Worm (Caenorhabditis elegans) whole organism, L4 larva: ENCODE results near the gene F18C5.9.

Experiments used
- T26A8.4 ChIP-seq: fragments of 200-800 bp; sonication (Bioruptor generic); IDR thresholded peaks from 2 replicates; pipeline ENCODE4 v1.3.6; 2022; ENCODE audit warnings: missing genetic modification characterization, missing compliant biosample characterization
- Y105C5A.15 ChIP-seq: fragments of 200-800 bp; sonication (Bioruptor generic); IDR thresholded peaks from 2 replicates; pipeline ENCODE4 v1.3.6; 2022; ENCODE audit warnings: missing genetic modification characterization, missing compliant biosample characterization
- Y48G9A.11 ChIP-seq: fragments of 200-800 bp; sonication (Bioruptor generic); IDR thresholded peaks from 2 replicates; pipeline ENCODE4 v1.3.6; 2022; ENCODE audit warnings: missing genetic modification reagents, missing genetic modification characterization, missing compliant biosample characterization
- Y75B8A.6 ChIP-seq: fragments of 200-800 bp; sonication (Bioruptor generic); IDR thresholded peaks from 2 replicates; pipeline ENCODE4 v1.3.6; 2022; ENCODE audit warnings: missing genetic modification reagents, missing genetic modification characterization, missing compliant biosample characterization
- aha-1 ChIP-seq: fragments of 150-350 bp; peaks from one replicate; lab custom pipeline; 2014; ENCODE audit warnings: missing biosample characterization, missing genetic modification characterization
- ama-1 ChIP-seq: fragments of 150-350 bp; optimal IDR thresholded peaks from 2 replicates; lab custom pipeline; 2014; ENCODE audit warnings: inconsistent platforms, mixed read lengths
- arid-1 ChIP-seq: fragments of 200-800 bp; sonication (Bioruptor generic); conservative IDR thresholded peaks from 2 replicates; pipeline ENCODE4 v1.3.6; 2022; ENCODE audit warnings: missing genetic modification reagents, missing genetic modification characterization, missing compliant biosample characterization
- ceh-32 ChIP-seq: sonication (generic microtip); optimal IDR thresholded peaks from 2 replicates; lab custom pipeline; 2016; ENCODE audit warnings: mild to moderate bottlenecking, missing genetic modification characterization, missing compliant biosample characterization; ENCODE audit not compliant: poor library complexity
- ceh-44 ChIP-seq: fragments of 200-800 bp; sonication (Bioruptor generic); IDR thresholded peaks from 2 replicates; pipeline ENCODE4 v1.3.6; 2022; ENCODE audit warnings: missing genetic modification reagents, missing genetic modification characterization, missing compliant biosample characterization
- ceh-62 ChIP-seq: sonication (generic microtip); optimal IDR thresholded peaks from 2 replicates; lab custom pipeline; 2017; ENCODE audit warnings: missing biosample characterization, missing genetic modification characterization
- daf-16 ChIP-seq, 3 experiments: sonication (generic microtip); optimal IDR thresholded peaks; 2 replicates each; lab custom pipeline; 2016 to 2017; ENCODE audit warnings: missing genetic modification characterization in 3 of 3, missing genetic modification reagents in 3 of 3, mild to moderate bottlenecking in 2 of 3, missing compliant biosample characterization in 2 of 3, missing biosample characterization in 1 of 3, moderate library complexity in 1 of 3
- daf-19 ChIP-seq: fragments of 200-800 bp; sonication (Bioruptor generic); conservative IDR thresholded peaks from 2 replicates; pipeline ENCODE4 v1.3.6; 2022; ENCODE audit warnings: missing genetic modification characterization, missing compliant biosample characterization
- dmd-6 ChIP-seq: fragments of 200-800 bp; sonication (Bioruptor generic); IDR thresholded peaks from 2 replicates; pipeline ENCODE4 v1.3.6; 2022; ENCODE audit warnings: missing genetic modification reagents, missing genetic modification characterization, missing compliant biosample characterization
- dmd-9 ChIP-seq: fragments of 200-800 bp; sonication (Bioruptor generic); IDR thresholded peaks from 2 replicates; pipeline ENCODE4 v1.3.6; 2022; ENCODE audit warnings: missing genetic modification reagents, missing genetic modification characterization, missing compliant biosample characterization
- dpl-1 ChIP-seq: fragments of 150-350 bp; optimal IDR thresholded peaks from 2 replicates; lab custom pipeline; 2014; ENCODE audit warnings: missing biosample characterization, missing genetic modification reagents, missing genetic modification characterization
- dve-1 ChIP-seq: sonication (generic microtip); optimal IDR thresholded peaks from 2 replicates; lab custom pipeline; 2017; ENCODE audit warnings: antibody characterized with exemption, mild to moderate bottlenecking, missing genetic modification characterization, missing compliant biosample characterization; ENCODE audit not compliant: insufficient read depth
- egl-27 ChIP-seq: sonication (generic microtip); optimal IDR thresholded peaks from 3 replicates; lab custom pipeline; 2017; ENCODE audit warnings: missing biosample characterization, missing genetic modification reagents, missing genetic modification characterization
- egl-43 ChIP-seq: fragments of 200-800 bp; sonication (Bioruptor generic); IDR thresholded peaks from 2 replicates; pipeline ENCODE4 v1.3.6; 2022; ENCODE audit warnings: missing genetic modification reagents, missing genetic modification characterization, missing compliant biosample characterization
- fkh-10 ChIP-seq: fragments of 150-350 bp; optimal IDR thresholded peaks from 2 replicates; lab custom pipeline; 2014; ENCODE audit warnings: missing biosample characterization, missing genetic modification reagents, missing genetic modification characterization
- hlh-30 ChIP-seq: sonication (generic microtip); optimal IDR thresholded peaks from 2 replicates; lab custom pipeline; 2017; ENCODE audit warnings: antibody characterized with exemption, mild to moderate bottlenecking, missing genetic modification characterization, missing compliant biosample characterization; ENCODE audit not compliant: insufficient read depth
- lin-1 ChIP-seq: fragments of 200-800 bp; sonication (Bioruptor generic); IDR thresholded peaks from 2 replicates; pipeline ENCODE4 v1.3.6; 2022; ENCODE audit warnings: missing genetic modification reagents, missing genetic modification characterization, missing compliant biosample characterization
- lin-29 ChIP-seq: fragments of 200-800 bp; sonication (Bioruptor generic); IDR thresholded peaks from 2 replicates; pipeline ENCODE4 v1.3.6; 2022; ENCODE audit warnings: missing genetic modification reagents, missing genetic modification characterization, missing compliant biosample characterization
- lin-39 ChIP-seq: fragments of 150-350 bp; optimal IDR thresholded peaks from 2 replicates; lab custom pipeline; 2014; ENCODE audit warnings: missing biosample characterization, missing genetic modification reagents, missing genetic modification characterization
- lir-3 ChIP-seq: sonication (generic microtip); optimal IDR thresholded peaks from 2 replicates; lab custom pipeline; 2016; ENCODE audit warnings: mild to moderate bottlenecking, missing genetic modification characterization, missing compliant biosample characterization
- mdl-1 ChIP-seq, 2 experiments: fragments of 150-350 bp in 1 of 2; sonication (generic microtip) in 1 of 2; optimal IDR thresholded peaks; 2 replicates each; lab custom pipeline; 2014 to 2017; ENCODE audit warnings: missing biosample characterization in 2 of 2, missing genetic modification characterization in 2 of 2
- mdt-29 ChIP-seq: fragments of 200-800 bp; sonication (Bioruptor generic); IDR thresholded peaks from 2 replicates; pipeline ENCODE4 v1.3.6; 2022; ENCODE audit warnings: missing genetic modification reagents, missing genetic modification characterization, missing compliant biosample characterization
- mes-2 ChIP-seq: sonication (generic microtip); optimal IDR thresholded peaks from 2 replicates; lab custom pipeline; 2016; ENCODE audit warnings: missing genotype, mild to moderate bottlenecking, missing genetic modification characterization, missing compliant biosample characterization; ENCODE audit not compliant: poor library complexity, severe bottlenecking
- mxl-2 ChIP-seq: fragments of 200-800 bp; sonication (Bioruptor generic); conservative IDR thresholded peaks from 2 replicates; pipeline ENCODE4 v1.3.6; 2022; ENCODE audit warnings: missing genetic modification reagents, missing genetic modification characterization, missing compliant biosample characterization
- mxl-3 ChIP-seq: fragments of 200-800 bp; sonication (Bioruptor generic); optimal IDR thresholded peaks from 2 replicates; lab custom pipeline; 2018; ENCODE audit warnings: mild to moderate bottlenecking, missing genetic modification characterization, missing compliant biosample characterization
- nhr-10 ChIP-seq: fragments of 150-350 bp; optimal IDR thresholded peaks from 2 replicates; lab custom pipeline; 2014; ENCODE audit warnings: missing biosample characterization, missing genetic modification characterization
- nhr-111 ChIP-seq: fragments of 200-800 bp; sonication (Bioruptor generic); optimal IDR thresholded peaks from 2 replicates; lab custom pipeline; 2018; ENCODE audit warnings: mild to moderate bottlenecking, missing genetic modification characterization, missing compliant biosample characterization
- nhr-28 ChIP-seq: fragments of 150-350 bp; optimal IDR thresholded peaks from 2 replicates; lab custom pipeline; 2014; ENCODE audit warnings: missing biosample characterization, missing genetic modification characterization
- php-3 ChIP-seq: fragments of 200-800 bp; sonication (Bioruptor generic); IDR thresholded peaks from 2 replicates; pipeline ENCODE4 v1.3.6; 2022; ENCODE audit warnings: missing genetic modification reagents, missing genetic modification characterization, missing compliant biosample characterization
- pqm-1 ChIP-seq: sonication (generic microtip); optimal IDR thresholded peaks from 2 replicates; lab custom pipeline; 2017; ENCODE audit warnings: missing biosample characterization, missing genetic modification characterization
- set-16 ChIP-seq: fragments of 200-800 bp; sonication (Bioruptor generic); IDR thresholded peaks from 2 replicates; pipeline ENCODE4 v1.3.6; 2022; ENCODE audit warnings: missing genetic modification reagents, missing genetic modification characterization, missing compliant biosample characterization
- skn-1 ChIP-seq: fragments of 150-350 bp; optimal IDR thresholded peaks from 2 replicates; lab custom pipeline; 2014; ENCODE audit warnings: missing biosample characterization, missing genetic modification characterization
- snpc-4 ChIP-seq: fragments of 150-350 bp; optimal IDR thresholded peaks from 2 replicates; lab custom pipeline; 2014; ENCODE audit warnings: missing biosample characterization, missing genetic modification characterization
- spr-3 ChIP-seq: fragments of 200-800 bp; sonication (Bioruptor generic); optimal IDR thresholded peaks from 2 replicates; lab custom pipeline; 2018; ENCODE audit warnings: mild to moderate bottlenecking, missing genetic modification characterization, missing compliant biosample characterization
- tra-1 ChIP-seq: fragments of 200-800 bp; sonication (Bioruptor generic); IDR thresholded peaks from 2 replicates; pipeline ENCODE4 v1.3.6; 2022; ENCODE audit warnings: missing genetic modification reagents, missing genetic modification characterization, missing compliant biosample characterization
- unc-39 ChIP-seq: sonication (generic microtip); optimal IDR thresholded peaks from 2 replicates; lab custom pipeline; 2017; ENCODE audit warnings: missing biosample characterization, missing genetic modification characterization
- unc-62 ChIP-seq, 3 experiments: fragments of 150-350 bp in 1 of 3; sonication (generic microtip); optimal IDR thresholded peaks in 2 of 3; peaks in 1 of 3; 1 replicate in 1 of 3; 2 replicates in 2 of 3; lab custom pipeline; 2014 to 2017; ENCODE audit warnings: missing biosample characterization in 3 of 3, missing genetic modification characterization in 3 of 3, missing genetic modification reagents in 3 of 3, missing genotype in 1 of 3
- zfp-2 ChIP-seq: sonication (generic microtip); optimal IDR thresholded peaks from 2 replicates; lab custom pipeline; 2016; ENCODE audit warnings: mild to moderate bottlenecking, missing genetic modification characterization, missing compliant biosample characterization
- zip-11 ChIP-seq: fragments of 200-800 bp; sonication (Bioruptor generic); IDR thresholded peaks from 2 replicates; pipeline ENCODE4 v1.3.6; 2022; ENCODE audit warnings: missing genetic modification characterization, missing compliant biosample characterization

Gene F18C5.9

ce11 chrII:6612544-6612943 lies 45.6 kb downstream of the F18C5.9 start (continued):
- TF ChIP-seq hlh-30 (tag; lab: Kevin White, UChicago) (peak; percentile 51), dpl-1 (GFP tag; lab: Kevin White, UChicago) (no peak), pqm-1 (tag; lab: Kevin White, UChicago) (peak; percentile 92)

DNA sequence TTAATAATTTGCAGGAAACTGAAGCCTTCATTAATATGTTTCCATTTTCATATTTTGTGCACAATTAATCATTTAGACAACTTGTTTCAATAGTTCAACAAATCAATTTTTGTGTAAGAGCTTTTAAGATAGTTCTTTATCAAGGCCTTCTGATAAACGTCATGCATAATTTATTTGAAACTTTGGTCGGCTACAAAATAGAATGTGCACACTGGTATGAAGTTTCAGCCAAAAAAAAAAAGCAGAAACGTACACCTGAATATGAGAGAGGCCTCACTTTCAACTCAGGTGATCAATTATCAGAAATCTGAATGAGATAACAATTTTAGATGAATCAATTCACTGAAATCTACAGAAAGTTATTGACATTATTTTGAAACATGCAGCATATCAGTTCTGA lies 47.6 kb downstream of the F18C5.9 start:
- TF ChIP-seq daf-16 (GFP tag; optimal IDR thresholded peaks at IDR 0.05; lab: Kevin White, UChicago) = no peak
- TF ChIP-seq daf-16 (tag; optimal IDR thresholded peaks at IDR 0.05; lab: Kevin White, UChicago) = peak; percentile 21
- no peak for TF ChIP-seq zip-11 (GFP tag; lab: Robert Waterston, UW)
- TF ChIP-seq T26A8.4 (GFP tag; lab: Robert Waterston, UW) = no peak
- no peak for TF ChIP-seq ceh-32
- TF ChIP-seq mdt-29 (GFP tag; lab: Robert Waterston, UW) = no peak
- no peak for TF ChIP-seq mxl-3 (GFP tag; lab: Kevin White, UChicago)
- no peak for TF ChIP-seq dmd-9 (GFP tag; lab: Robert Waterston, UW)
- no peak for TF ChIP-seq lin-39 (tag; lab: Kevin White, UChicago)
- TF ChIP-seq lin-29 (GFP tag; lab: Robert Waterston, UW) = no peak
- TF ChIP-seq daf-19 (GFP tag; lab: Robert Waterston, UW) = no peak
- no peak for TF ChIP-seq ceh-62 (tag; lab: Kevin White, UChicago)
- peak; percentile 9 for TF ChIP-seq nhr-28 (tag; lab: Kevin White, UChicago)
- no peak for TF ChIP-seq set-16 (GFP tag; lab: Robert Waterston, UW)
- TF ChIP-seq ama-1 = no peak
- peak; percentile 40 for TF ChIP-seq dve-1 (tag; lab: Kevin White, UChicago)
- peak; percentile 52 for TF ChIP-seq aha-1 (tag; lab: Kevin White, UChicago)
- TF ChIP-seq ceh-44 (GFP tag; lab: Robert Waterston, UW) = no peak
- peak; percentile 43 for TF ChIP-seq dmd-6 (GFP tag; lab: Robert Waterston, UW)
- TF ChIP-seq Y48G9A.11 (GFP tag; lab: Robert Waterston, UW) = no peak
- no peak for TF ChIP-seq egl-43 (GFP tag; lab: Robert Waterston, UW)
- no peak for TF ChIP-seq Y105C5A.15 (GFP tag; lab: Robert Waterston, UW)

DNA sequence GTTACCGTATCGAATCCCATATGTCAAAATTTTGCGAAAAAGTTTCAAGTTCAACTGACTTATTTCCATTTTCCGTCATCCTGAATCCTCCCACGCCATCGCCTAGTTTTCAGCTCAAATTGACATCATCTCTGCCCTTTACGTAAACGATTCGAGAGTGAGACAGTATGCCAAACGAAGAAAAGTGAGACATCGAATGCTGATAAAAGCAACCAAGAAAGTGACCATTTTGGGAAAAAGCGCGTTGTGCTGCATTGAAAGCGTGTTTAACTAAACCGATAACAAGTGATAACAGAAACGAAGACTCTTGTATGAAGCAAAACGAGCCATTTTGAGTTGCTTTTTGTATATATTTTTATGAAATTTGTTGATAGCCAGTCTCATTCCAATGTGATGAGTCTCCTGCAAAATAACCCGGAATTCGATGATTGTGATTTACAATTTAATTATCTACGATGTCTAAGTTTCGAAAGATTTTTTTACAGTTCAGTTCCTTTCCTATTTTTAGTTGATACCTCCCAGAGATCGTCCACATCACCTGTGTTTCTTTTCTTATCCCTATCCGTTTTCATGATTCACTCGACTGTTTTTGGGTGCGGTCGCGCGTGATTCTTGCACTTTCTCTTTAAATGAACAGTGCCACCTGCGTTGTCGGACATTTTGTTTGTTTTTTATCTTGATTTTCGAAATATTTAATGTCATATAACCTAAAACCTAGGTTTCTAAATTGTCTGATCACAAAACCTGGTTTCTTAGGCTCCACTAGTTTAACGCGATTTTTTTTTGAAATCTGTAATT lies 48.5 kb downstream of the F18C5.9 start:
- TF ChIP-seq dmd-6 (GFP tag; lab: Robert Waterston, UW) (peak; percentile 87), mdl-1 (tag; optimal IDR thresholded peaks at IDR 0.05; lab: Kevin White, UChicago) (no peak), T26A8.4 (GFP tag; lab: Robert Waterston, UW) (0 out of 2 replicates have a peak, but pooled peaks have one; percentile 14), nhr-111 (GFP tag; lab: Kevin White, UChicago) (no peak), arid-1 (GFP tag; lab: Robert Waterston, UW) (no peak), hlh-30 (tag; lab: Kevin White, UChicago) (no peak), egl-27 (tag; lab: Kevin White, UChicago) (no peak), ceh-44 (GFP tag; lab: Robert Waterston, UW) (no peak), zfp-2 (tag; lab: Kevin White, UChicago) (no peak), unc-39 (tag; lab: Kevin White, UChicago) (no peak), Y75B8A.6 (GFP tag; lab: Robert Waterston, UW) (no peak), spr-3 (GFP tag; lab: Kevin White, UChicago) (no peak), nhr-10 (tag; lab: Kevin White, UChicago) (no peak), fkh-10 (GFP tag; lab: Kevin White, UChicago) (no peak), daf-16 (GFP tag; optimal IDR thresholded peaks at IDR 0.05; lab: Kevin White, UChicago) (no peak), daf-16 (tag; optimal IDR thresholded peaks at IDR 0.05; lab: Kevin White, UChicago) (peak; percentile 71), tra-1 (GFP tag; lab: Robert Waterston, UW) (no peak; the same call in 1 of the 2 replicates), dve-1 (tag; lab: Kevin White, UChicago) (peak; percentile 66), mxl-3 (GFP tag; lab: Kevin White, UChicago) (peak; percentile 64), lir-3 (tag; lab: Kevin White, UChicago) (no peak), mes-2 (peak; percentile 22), lin-1 (0 out of 2 replicates have a peak, but pooled peaks have one; percentile 39), pqm-1 (tag; lab: Kevin White, UChicago) (peak; percentile 97), snpc-4 (tag; lab: Kevin White, UChicago) (no peak), nhr-28 (tag; lab: Kevin White, UChicago) (peak; percentile 76), php-3 (GFP tag; lab: Robert Waterston, UW) (no peak), unc-62 (GFP tag; optimal IDR thresholded peaks at IDR 0.05 in 1 of 2; lab: Kevin White, UChicago) (peak in 1 of 2 experiments; percentile 86), unc-62 (tag; optimal IDR thresholded peaks at IDR 0.05; lab: Kevin White, UChicago) (no peak), mxl-2 (GFP tag; lab: Robert Waterston, UW) (no peak), skn-1 (tag; lab: Kevin White, UChicago) (no peak)
